Worm (Caenorhabditis elegans) whole organism, midembryonic: Measurements from ENCODE around the gene F58A6.5.

Experiments used
- T22C8.4 ChIP-seq: fragments of 200-800 bp; sonication (Bioruptor generic); IDR thresholded peaks from 2 replicates; pipeline ENCODE4 v1.3.6; 2022; ENCODE audit warnings: missing genetic modification characterization, missing compliant biosample characterization
- cog-1 ChIP-seq: sonication (generic microtip); optimal IDR thresholded peaks from 2 replicates; lab custom pipeline; 2016; ENCODE audit warnings: missing genetic modification characterization, missing compliant biosample characterization
- flt-1 ChIP-seq: fragments of 200-800 bp; sonication (Bioruptor generic); IDR thresholded peaks from 2 replicates; pipeline ENCODE4 v1.3.6; 2022; ENCODE audit warnings: missing genetic modification characterization, missing compliant biosample characterization
- tab-1 ChIP-seq: fragments of 200-800 bp; sonication (Bioruptor generic); IDR thresholded peaks from 2 replicates; pipeline ENCODE4 v1.3.6; 2022; ENCODE audit warnings: missing genetic modification characterization, missing compliant biosample characterization
- ztf-23 ChIP-seq: fragments of 200-800 bp; sonication (Bioruptor generic); IDR thresholded peaks from 2 replicates; pipeline ENCODE4 v1.3.6; 2022; ENCODE audit warnings: missing genetic modification reagents, missing genetic modification characterization, missing compliant biosample characterization
- ztf-29 ChIP-seq: fragments of 200-800 bp; sonication (Bioruptor generic); IDR thresholded peaks from 2 replicates; pipeline ENCODE4 v1.3.6; 2022; ENCODE audit warnings: missing genetic modification reagents, missing genetic modification characterization, missing compliant biosample characterization

DNA sequence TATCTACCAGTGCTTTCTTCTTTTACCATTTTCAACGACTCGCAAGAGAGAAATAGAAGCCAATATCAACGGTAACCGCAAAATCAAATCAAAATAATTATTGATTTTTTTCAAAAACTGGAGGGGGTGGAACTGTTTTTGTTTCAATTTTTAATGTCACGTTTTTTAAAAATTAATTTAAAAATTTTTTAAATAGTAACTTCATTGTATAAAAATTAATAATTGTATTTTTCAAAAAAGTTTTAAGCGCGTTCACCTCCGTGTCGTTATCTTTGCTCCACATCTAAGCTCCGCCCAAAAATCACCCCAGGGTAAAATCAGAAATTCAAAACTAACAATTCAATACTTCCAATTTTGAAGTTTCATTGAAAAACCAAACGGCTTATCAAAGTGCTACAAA lies 12.9 kb upstream of the F58A6.5 start, which contains the start of gene C27D6.11:
- TF ChIP-seq ztf-29 (GFP tag; lab: Robert Waterston, UW) (no peak), flt-1 (no peak), cog-1 (tag; lab: Kevin White, UChicago) (no peak), tab-1 (GFP tag; lab: Robert Waterston, UW) (no peak), ztf-23 (no peak), T22C8.4 (GFP tag; lab: Robert Waterston, UW) (no peak)
